Worm (Caenorhabditis elegans) whole organism, mixed stage, embryonic: ENCODE data around the gene xtr-2.
"Not testable (repeated sequence)": the region's sequence is repeated elsewhere in the genome, so short reads cannot be mapped to it uniquely, and the experiment has no call there.

ENCODE experiments used
- blmp-1 ChIP-seq: fragments of 150-350 bp; optimal IDR thresholded peaks from 2 replicates; lab custom pipeline; 2014; ENCODE audit warnings: missing biosample characterization, missing genetic modification characterization
- ceh-39 ChIP-seq: fragments of 150-350 bp; optimal IDR thresholded peaks from 2 replicates; lab custom pipeline; 2014; ENCODE audit warnings: missing biosample characterization, missing genetic modification characterization
- ceh-43 ChIP-seq: fragments of 200-800 bp; sonication (Bioruptor generic); optimal IDR thresholded peaks from 2 replicates; lab custom pipeline; 2018; ENCODE audit warnings: mild to moderate bottlenecking, missing genetic modification characterization, moderate library complexity, missing compliant biosample characterization
- ceh-83 ChIP-seq: fragments of 200-800 bp; sonication (Bioruptor generic); optimal IDR thresholded peaks from 2 replicates; lab custom pipeline; 2018; ENCODE audit warnings: mild to moderate bottlenecking, missing genetic modification characterization, missing compliant biosample characterization
- cnd-1 ChIP-seq: fragments of 200-800 bp; sonication (Bioruptor generic); optimal IDR thresholded peaks from 2 replicates; lab custom pipeline; 2018; ENCODE audit warnings: mild to moderate bottlenecking, missing genetic modification characterization, missing compliant biosample characterization
- drap-1 ChIP-seq: fragments of 200-800 bp; sonication (Bioruptor generic); optimal IDR thresholded peaks from 3 replicates; lab custom pipeline; 2018; ENCODE audit warnings: mild to moderate bottlenecking, missing genetic modification characterization, missing compliant biosample characterization
- elt-1 ChIP-seq: sonication (generic microtip); optimal IDR thresholded peaks from 2 replicates; lab custom pipeline; 2017; ENCODE audit warnings: missing genetic modification characterization, mild to moderate bottlenecking, missing compliant biosample characterization, antibody characterized with exemption, moderate library complexity, borderline replicate concordance; ENCODE audit not compliant: insufficient read depth
- elt-3 ChIP-seq: fragments of 150-350 bp; optimal IDR thresholded peaks from 2 replicates; lab custom pipeline; 2014; ENCODE audit warnings: missing biosample characterization, missing genetic modification characterization
- ham-2 ChIP-seq: fragments of 200-800 bp; sonication (Bioruptor generic); optimal IDR thresholded peaks from 2 replicates; lab custom pipeline; 2018; ENCODE audit warnings: mild to moderate bottlenecking, missing genetic modification characterization, missing compliant biosample characterization
- hlh-1 ChIP-seq: fragments of 150-350 bp; optimal IDR thresholded peaks from 2 replicates; lab custom pipeline; 2014; ENCODE audit warnings: missing biosample characterization, missing genetic modification reagents, missing genetic modification characterization
- lin-13 ChIP-seq: fragments of 150-350 bp; optimal IDR thresholded peaks from 2 replicates; lab custom pipeline; 2014; ENCODE audit warnings: missing biosample characterization, missing genetic modification characterization
- lin-32 ChIP-seq: fragments of 200-800 bp; sonication (Bioruptor generic); optimal IDR thresholded peaks from 2 replicates; lab custom pipeline; 2018; ENCODE audit warnings: mild to moderate bottlenecking, missing genetic modification characterization, missing compliant biosample characterization
- lsy-2 ChIP-seq: fragments of 150-350 bp; optimal IDR thresholded peaks from 2 replicates; lab custom pipeline; 2014; ENCODE audit warnings: missing biosample characterization, missing genetic modification characterization
- mab-5 ChIP-seq: fragments of 150-350 bp; optimal IDR thresholded peaks from 2 replicates; lab custom pipeline; 2014; ENCODE audit warnings: missing biosample characterization, missing genetic modification characterization
- mep-1 ChIP-seq: fragments of 150-350 bp; optimal IDR thresholded peaks from 2 replicates; lab custom pipeline; 2017; ENCODE audit warnings: missing biosample characterization, missing genetic modification reagents, missing genetic modification characterization, inconsistent platforms
- nhr-12 ChIP-seq: fragments of 150-350 bp; optimal IDR thresholded peaks from 2 replicates; lab custom pipeline; 2014; ENCODE audit warnings: missing biosample characterization, missing genetic modification characterization
- nhr-2 ChIP-seq: fragments of 150-350 bp; optimal IDR thresholded peaks from 2 replicates; lab custom pipeline; 2014; ENCODE audit warnings: missing biosample characterization, missing genetic modification characterization
- nhr-237 ChIP-seq: fragments of 150-350 bp; optimal IDR thresholded peaks from 2 replicates; lab custom pipeline; 2014; ENCODE audit warnings: missing biosample characterization, missing genetic modification characterization
- nhr-28 ChIP-seq: fragments of 150-350 bp; optimal IDR thresholded peaks from 2 replicates; lab custom pipeline; 2014; ENCODE audit warnings: missing biosample characterization, missing genetic modification characterization
- nhr-76 ChIP-seq: sonication (generic microtip); optimal IDR thresholded peaks from 2 replicates; lab custom pipeline; 2017; ENCODE audit warnings: missing biosample characterization, missing genetic modification characterization
- pha-4 ChIP-seq: fragments of 150-350 bp; optimal IDR thresholded peaks from 2 replicates; lab custom pipeline; 2018; ENCODE audit warnings: missing biosample characterization, missing genetic modification reagents, missing genetic modification characterization
- sem-2 ChIP-seq: fragments of 200-800 bp; sonication (Bioruptor generic); optimal IDR thresholded peaks from 2 replicates; lab custom pipeline; 2018; ENCODE audit warnings: mild to moderate bottlenecking, missing genetic modification characterization, missing compliant biosample characterization
- snpc-4 ChIP-seq: fragments of 150-350 bp; optimal IDR thresholded peaks from 2 replicates; lab custom pipeline; 2014; ENCODE audit warnings: missing biosample characterization, missing genetic modification characterization
- sptf-1 ChIP-seq: sonication (generic microtip); optimal IDR thresholded peaks from 2 replicates; lab custom pipeline; 2017; ENCODE audit warnings: mild to moderate bottlenecking, missing genetic modification characterization, moderate library complexity, missing compliant biosample characterization
- tbx-8 ChIP-seq: fragments of 200-800 bp; sonication (Bioruptor generic); optimal IDR thresholded peaks from 2 replicates; lab custom pipeline; 2018; ENCODE audit warnings: mild to moderate bottlenecking, missing genetic modification characterization, moderate library complexity, missing compliant biosample characterization
- unc-120 ChIP-seq: sonication (generic microtip); optimal IDR thresholded peaks from 2 replicates; lab custom pipeline; 2017; ENCODE audit warnings: missing genetic modification characterization, missing compliant biosample characterization; ENCODE audit not compliant: poor library complexity, severe bottlenecking
- unc-39 ChIP-seq: fragments of 150-350 bp; optimal IDR thresholded peaks from 2 replicates; lab custom pipeline; 2014; ENCODE audit warnings: missing biosample characterization, missing genetic modification characterization
- unc-62 ChIP-seq: fragments of 150-350 bp; optimal IDR thresholded peaks from 2 replicates; lab custom pipeline; 2014; ENCODE audit warnings: missing biosample characterization, missing genetic modification reagents, missing genetic modification characterization
- zip-8 ChIP-seq: fragments of 150-350 bp; optimal IDR thresholded peaks from 2 replicates; lab custom pipeline; 2014; ENCODE audit warnings: missing biosample characterization, missing genetic modification characterization
- ztf-11 ChIP-seq: fragments of 150-350 bp; optimal IDR thresholded peaks from 2 replicates; lab custom pipeline; 2014; ENCODE audit warnings: missing biosample characterization, missing genetic modification characterization

xtr-2 gene

ce11 chrX:12306565-12306964, 8.8 kb upstream of the xtr-2 start, which contains the start of gene phf-32:
Gene phf-32 (plus strand): TSS chrX:12306865.
- TF ChIP-seq snpc-4 (no peak), ceh-43 (no peak), mep-1 (tag; lab: Kevin White, UChicago) (no peak), ham-2 (no peak), nhr-76 (tag; lab: Kevin White, UChicago) (no peak), lin-13 (tag; lab: Kevin White, UChicago) (no peak), nhr-28 (tag; lab: Kevin White, UChicago) (no peak), unc-120 (tag; lab: Kevin White, UChicago) (no peak), lin-32 (GFP tag; lab: Kevin White, UChicago) (no peak), cnd-1 (tag; lab: Kevin White, UChicago) (no peak), ceh-39 (tag; lab: Kevin White, UChicago) (no peak), hlh-1 (tag; lab: Kevin White, UChicago) (no peak), ztf-11 (no peak), nhr-2 (tag; lab: Kevin White, UChicago) (no peak), elt-3 (tag; lab: Kevin White, UChicago) (no peak), zip-8 (tag; lab: Kevin White, UChicago) (no peak), ceh-83 (GFP tag; lab: Kevin White, UChicago) (no peak), nhr-237 (tag; lab: Kevin White, UChicago) (no peak)

DNA sequence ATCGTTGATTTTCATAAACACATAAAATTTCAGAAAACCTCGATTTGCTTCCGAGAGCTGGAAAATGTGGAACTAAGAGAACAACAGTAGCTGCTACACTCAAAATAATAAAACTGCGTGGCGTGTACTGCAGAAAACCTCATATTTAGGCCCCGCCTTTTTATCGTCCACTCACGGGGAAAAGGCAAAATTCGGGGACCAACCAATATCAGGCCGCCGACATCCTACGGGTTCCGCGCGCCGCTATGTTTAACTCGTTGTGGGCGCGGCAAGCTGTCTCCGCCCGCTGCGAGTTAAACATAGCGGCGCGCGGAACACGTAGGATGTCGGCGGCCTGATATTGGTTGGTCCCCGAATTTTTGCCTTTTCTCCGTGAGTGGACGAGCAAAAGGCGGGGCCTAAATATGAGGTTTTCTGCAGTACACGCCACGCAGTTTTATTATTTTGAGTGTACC, 7.3 kb upstream of the xtr-2 start, which contains the start of gene F17A2.16:
Gene F17A2.16, plus strand, starts transcription at position 405 of the 455 bp plus-strand sequence.
- TF ChIP-seq blmp-1, unc-39, nhr-28 (tag; lab: Kevin White, UChicago): not testable (repeated sequence)

- TF ChIP-seq blmp-1 (tag; lab: Kevin White, UChicago) (no peak), drap-1 (GFP tag; lab: Kevin White, UChicago) (no peak)
These were observed 1.6 kb upstream of the xtr-2 start for ce11 chrX:12313779-12314178.

ce11 chrX:12314395-12314794, 973 bp upstream of the xtr-2 start:
- TF ChIP-seq nhr-12 (tag; lab: Kevin White, UChicago) (no peak), elt-1 (tag; lab: Kevin White, UChicago) (no peak), cnd-1 (tag; lab: Kevin White, UChicago) (no peak), ceh-83 (GFP tag; lab: Kevin White, UChicago) (no peak), nhr-28 (tag; lab: Kevin White, UChicago) (no peak), hlh-1 (tag; lab: Kevin White, UChicago) (no peak), zip-8 (tag; lab: Kevin White, UChicago) (no peak), nhr-76 (tag; lab: Kevin White, UChicago) (no peak), ham-2 (no peak), unc-62 (GFP tag; lab: Kevin White, UChicago) (no peak), blmp-1 (tag; lab: Kevin White, UChicago) (no peak), nhr-237 (tag; lab: Kevin White, UChicago) (no peak), lsy-2 (tag; lab: Kevin White, UChicago) (no peak)

ce11 chrX:12317560-12317959, 2.2 kb downstream of the xtr-2 start:
- TF ChIP-seq lin-32 (GFP tag; lab: Kevin White, UChicago) = no peak
- TF ChIP-seq ztf-11 = no peak
- TF ChIP-seq nhr-12 (tag; lab: Kevin White, UChicago) = no peak
- TF ChIP-seq sem-2 (GFP tag; lab: Kevin White, UChicago) = no peak
- no peak for TF ChIP-seq pha-4
- no peak for TF ChIP-seq elt-3 (tag; lab: Kevin White, UChicago)
- TF ChIP-seq tbx-8 (GFP tag; lab: Kevin White, UChicago) = no peak
- TF ChIP-seq ceh-83 (GFP tag; lab: Kevin White, UChicago) = no peak
- TF ChIP-seq nhr-237 (tag; lab: Kevin White, UChicago) = no peak
- no peak for TF ChIP-seq nhr-76 (tag; lab: Kevin White, UChicago)
- TF ChIP-seq hlh-1 (tag; lab: Kevin White, UChicago) = no peak
- TF ChIP-seq, all 35 proteins: peak for 0

DNA sequence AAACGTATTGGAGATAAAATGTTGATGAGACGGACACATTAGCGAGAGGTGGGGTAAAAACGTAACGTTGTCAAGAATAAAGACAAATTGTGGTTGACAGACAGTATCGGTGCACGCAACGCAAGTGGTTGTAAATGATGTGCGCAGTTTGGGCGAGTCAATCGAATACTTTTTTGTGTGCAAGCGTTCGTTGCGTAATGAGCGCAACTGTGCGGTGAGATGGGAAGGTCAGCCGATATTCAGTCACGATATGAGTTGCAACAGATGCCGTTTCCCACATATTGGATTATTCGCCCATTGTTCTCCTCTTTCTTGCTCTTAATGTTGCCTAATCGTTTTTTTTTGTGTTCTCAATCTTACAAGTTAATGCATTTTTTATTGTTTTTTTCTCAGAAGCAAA, 5.4 kb downstream of the xtr-2 start, which contains the start of gene ceh-40:
Gene ceh-40, minus strand, starts transcription at position 41 of the 400 bp plus-strand sequence.
- peak; percentile 74 for TF ChIP-seq nhr-2 (tag; lab: Kevin White, UChicago)
- no peak for TF ChIP-seq ceh-43
- peak; percentile 63 for TF ChIP-seq ceh-39 (tag; lab: Kevin White, UChicago)
- TF ChIP-seq unc-62 (GFP tag; lab: Kevin White, UChicago) = peak; percentile 51
- no peak for TF ChIP-seq unc-39 (tag; lab: Kevin White, UChicago)
- TF ChIP-seq zip-8 (tag; lab: Kevin White, UChicago) = peak; percentile 50
- peak; percentile 36 for TF ChIP-seq cnd-1 (tag; lab: Kevin White, UChicago)
- TF ChIP-seq mep-1 (tag; lab: Kevin White, UChicago) = no peak
- no peak for TF ChIP-seq mab-5 (tag; lab: Kevin White, UChicago)
- no peak for TF ChIP-seq sptf-1
- no peak for TF ChIP-seq sem-2 (GFP tag; lab: Kevin White, UChicago)
- no peak for TF ChIP-seq lin-32 (GFP tag; lab: Kevin White, UChicago)
